Fruit fly (Drosophila melanogaster): ENCODE data around the gene RhoGAP68F.
A peak's percentile ranks its signal among the peaks of the same experiment; 100 is the strongest.

RhoGAP68F gene

DNA sequence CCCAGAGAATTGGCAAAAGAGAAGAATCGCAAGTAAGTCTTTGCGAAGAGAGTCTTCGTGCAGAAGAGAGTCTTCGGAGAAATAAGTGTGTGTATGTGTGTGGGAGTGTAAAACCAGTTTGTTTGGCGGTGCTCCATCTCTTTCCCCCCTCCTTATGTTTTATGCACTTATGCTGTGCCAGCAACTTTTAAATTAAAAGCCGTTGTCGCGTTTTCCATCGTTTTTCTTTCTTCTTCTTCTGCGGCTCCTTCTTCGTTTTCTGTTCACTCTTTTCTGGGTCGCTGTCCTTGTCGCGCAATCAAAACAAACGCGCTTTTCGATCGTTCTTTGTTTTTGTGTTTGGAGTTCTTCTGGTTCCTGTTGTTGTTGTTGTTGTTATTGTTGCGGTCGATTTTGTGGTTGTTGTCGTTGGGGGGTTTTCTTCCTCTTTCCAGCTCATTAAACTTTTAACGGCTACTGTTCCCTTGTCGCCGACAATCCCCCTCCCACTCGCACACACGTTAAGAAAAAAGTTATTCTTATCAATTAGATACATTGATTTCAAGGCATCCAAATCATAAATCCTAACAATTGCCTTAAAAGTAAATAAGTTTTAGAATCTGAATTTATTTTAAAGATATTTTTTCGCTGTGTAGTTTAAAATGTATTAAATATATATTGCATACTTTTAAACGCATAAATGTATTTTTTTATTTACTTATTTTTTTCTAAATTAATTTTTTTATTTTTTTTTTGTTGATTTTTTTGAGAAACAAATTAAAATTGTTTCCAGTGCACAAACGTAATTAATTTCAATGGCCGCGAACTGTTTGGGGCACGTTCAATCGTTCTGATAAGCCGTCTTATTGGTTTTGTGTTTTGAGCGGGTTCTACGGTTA is 27.3 kb upstream of the RhoGAP68F start (continued):
- TF ChIP-seq CG6689 (GFP tag; IDR thresholded peaks at IDR 0.05) (peak; percentile 85), CG3995 (GFP tag; optimal IDR thresholded peaks at IDR 0.05) (no peak), CG12744 (GFP tag; optimal IDR thresholded peaks at IDR 0.05) (no peak), run (tag; optimal IDR thresholded peaks at IDR 0.05) (peak; percentile 78), CG17385 (GFP tag; optimal IDR thresholded peaks at IDR 0.05) (peak; percentile 85), z (GFP tag; IDR thresholded peaks at IDR 0.05) (no peak), HmgD (GFP tag; optimal IDR thresholded peaks at IDR 0.05) (no peak), dmrt11E (tag; optimal IDR thresholded peaks at IDR 0.05) (peak; percentile 97), Rfx (GFP tag; IDR thresholded peaks at IDR 0.05) (peak; percentile 68; the same call in 1 of the 2 replicates), dmrt99B (tag; optimal IDR thresholded peaks at IDR 0.05) (peak; percentile 89), CG17802 (tag; optimal IDR thresholded peaks at IDR 0.05) (peak; percentile 41), Dref (GFP tag; IDR thresholded peaks at IDR 0.05) (no peak), tgo (GFP tag; IDR thresholded peaks at IDR 0.05) (peak; percentile 79), HLH3B (GFP tag; IDR thresholded peaks at IDR 0.05) (peak; percentile 72; the same call in 1 of the 2 replicates), sisA (GFP tag; IDR thresholded peaks at IDR 0.05) (no peak; the same call in none of the 2 replicates), CG7839 (tag; optimal IDR thresholded peaks at IDR 0.05) (peak; percentile 94), sens-2 (GFP tag; IDR thresholded peaks at IDR 0.05) (no peak), Hr39 (optimal IDR thresholded peaks at IDR 0.05) (no peak), Taf1 (GFP tag; IDR thresholded peaks at IDR 0.05) (no peak), NfI (GFP tag; optimal IDR thresholded peaks at IDR 0.05) (peak; percentile 64), da (GFP tag; optimal IDR thresholded peaks at IDR 0.05) (no peak), ap (GFP tag; IDR thresholded peaks at IDR 0.05) (no peak), caup (GFP tag; optimal IDR thresholded peaks at IDR 0.05; ENCODE audit: severe bottlenecking) (peak; percentile 65), stc (GFP tag; IDR thresholded peaks at IDR 0.05) (peak; percentile 70), CG2875 (GFP tag; optimal IDR thresholded peaks at IDR 0.05) (peak; percentile 64), CG1024 (GFP tag; IDR thresholded peaks at IDR 0.05) (no peak), cas (GFP tag; IDR thresholded peaks at IDR 0.05) (0 out of 2 replicates have a peak, but pooled peaks have one; percentile 24), oc (tag; optimal IDR thresholded peaks at IDR 0.05) (peak; percentile 78), kay (GFP tag; optimal IDR thresholded peaks at IDR 0.05) (peak; percentile 40), CG10321 (GFP tag; IDR thresholded peaks at IDR 0.05) (no peak), cwo (GFP tag; optimal IDR thresholded peaks at IDR 0.05) (peak; percentile 77), CkIIα-i1 (GFP tag; IDR thresholded peaks at IDR 0.05) (no peak), Myb (GFP tag; optimal IDR thresholded peaks at IDR 0.05) (no peak), nerfin-2 (GFP tag; IDR thresholded peaks at IDR 0.05; ENCODE audit: partially characterized antibody) (no peak), CG9797 (GFP tag; optimal IDR thresholded peaks at IDR 0.05) (no peak), croc (GFP tag; conservative IDR thresholded peaks at IDR 0.05) (peak; percentile 76), Bgb (GFP tag; IDR thresholded peaks at IDR 0.05; ENCODE audit: partially characterized antibody) (no peak), odd (GFP tag; optimal IDR thresholded peaks at IDR 0.05) (peak; percentile 81), org-1 (GFP tag; optimal IDR thresholded peaks at IDR 0.05) (peak; percentile 49), lab (GFP tag; optimal IDR thresholded peaks at IDR 0.05) (peak; percentile 78), Mrtf (GFP tag; IDR thresholded peaks at IDR 0.05) (no peak), Side (GFP tag; optimal IDR thresholded peaks at IDR 0.05) (no peak), Gug (GFP tag; IDR thresholded peaks at IDR 0.05) (0 out of 4 replicates have a peak, but pooled peaks have one; percentile 30), fd3F (GFP tag; optimal IDR thresholded peaks at IDR 0.05) (peak; percentile 81), dan (GFP tag; IDR thresholded peaks at IDR 0.05) (no peak), CG11085 (GFP tag; IDR thresholded peaks at IDR 0.05) (no peak), NC2β (GFP tag; optimal IDR thresholded peaks at IDR 0.05) (no peak), CG4820 (GFP tag; optimal IDR thresholded peaks at IDR 0.05) (peak; percentile 60), CG15696 (tag; optimal IDR thresholded peaks at IDR 0.05) (peak; percentile 79)

Data from whole organism, embryonic.